Fruit fly (Drosophila melanogaster) Kc167 (cell line): ENCODE results near the gene nSMase.

ENCODE experiments used
- Myc ChIP-seq: fragments of >200 bp; optimal IDR thresholded peaks from 2 replicates; lab custom pipeline; 2017; ENCODE audit warnings: missing external identifiers
- Sin3A ChIP-seq: fragments of >200 bp; optimal IDR thresholded peaks from 2 replicates; lab custom pipeline; 2018; ENCODE audit warnings: missing external identifiers
- h ChIP-seq: fragments of >200 bp; optimal IDR thresholded peaks from 3 replicates; lab custom pipeline; 2018; ENCODE audit warnings: missing external identifiers
- insv ChIP-seq: fragments of >200 bp; optimal IDR thresholded peaks from 3 replicates; lab custom pipeline; 2018; ENCODE audit warnings: missing external identifiers
- psq ChIP-seq: fragments of >200 bp; optimal IDR thresholded peaks from 2 replicates; lab custom pipeline; 2017; ENCODE audit warnings: missing external identifiers
- ttk ChIP-seq: sonication (Bioruptor generic); optimal IDR thresholded peaks from 2 replicates; lab custom pipeline; 2017; ENCODE audit warnings: missing external identifiers

Gene nSMase

dm6 chr3L:3225769-3226457, 7.0 kb downstream of the nSMase start:
- TF ChIP-seq ttk (lab: Kevin White, UChicago) (no peak), Myc (lab: Kevin White, UChicago) (no peak), insv (no peak), h (lab: Kevin White, UChicago) (no peak), Sin3A (lab: Kevin White, UChicago) (no peak), psq (no peak)

dm6 chr3L:3226458-3226783, 7.5 kb downstream of the nSMase start:
- TF ChIP-seq psq, result no peak
- TF ChIP-seq Sin3A (lab: Kevin White, UChicago), result no peak
- no peak for TF ChIP-seq ttk (lab: Kevin White, UChicago)
- no peak for TF ChIP-seq Myc (lab: Kevin White, UChicago)

- TF ChIP-seq Sin3A (lab: Kevin White, UChicago) (no peak), Myc (lab: Kevin White, UChicago) (no peak)
Observed at dm6 chr3L:3236319-3236718, 17.4 kb downstream of the nSMase start.

- TF ChIP-seq h (lab: Kevin White, UChicago) (no peak), psq (no peak), insv (no peak), ttk (lab: Kevin White, UChicago) (no peak), Myc (lab: Kevin White, UChicago) (no peak), Sin3A (lab: Kevin White, UChicago) (no peak)
Observed at dm6 chr3L:3239033-3239752, 20.2 kb downstream of the nSMase start, which contains the start of gene CG17746. CG17746 (minus strand) TSS chr3L:3239578.

- TF ChIP-seq h (lab: Kevin White, UChicago) (no peak), ttk (lab: Kevin White, UChicago) (no peak), insv (no peak)
Observed at dm6 chr3L:3239785-3240596, 21.0 kb downstream of the nSMase start.

dm6 chr3L:3240597-3241367, 21.8 kb downstream of the nSMase start:
- TF ChIP-seq insv, result no peak
- TF ChIP-seq ttk (lab: Kevin White, UChicago), result no peak
- no peak for TF ChIP-seq Sin3A (lab: Kevin White, UChicago)
- TF ChIP-seq psq, result no peak
- TF ChIP-seq Myc (lab: Kevin White, UChicago), result no peak
- no peak for TF ChIP-seq h (lab: Kevin White, UChicago)

- TF ChIP-seq ttk (lab: Kevin White, UChicago), result no peak
- no peak for TF ChIP-seq h (lab: Kevin White, UChicago)
- no peak for TF ChIP-seq insv
- TF ChIP-seq Sin3A (lab: Kevin White, UChicago), result no peak
- TF ChIP-seq psq, result no peak
- no peak for TF ChIP-seq Myc (lab: Kevin White, UChicago)
Observed at dm6 chr3L:3241368-3241640, 22.3 kb downstream of the nSMase start.

dm6 chr3L:3242121-3243083, 23.4 kb downstream of the nSMase start:
- TF ChIP-seq Sin3A (lab: Kevin White, UChicago) (no peak), psq (no peak), ttk (lab: Kevin White, UChicago) (no peak), h (lab: Kevin White, UChicago) (no peak), Myc (lab: Kevin White, UChicago) (no peak), insv (no peak)

dm6 chr3L:3244244-3245144, 25.5 kb downstream of the nSMase start, which contains the start of gene CG12078:
CG12078 (minus strand) TSS chr3L:3244294.
- TF ChIP-seq psq, result no peak
- TF ChIP-seq Sin3A (lab: Kevin White, UChicago), result no peak
- TF ChIP-seq Myc (lab: Kevin White, UChicago), result no peak
- TF ChIP-seq insv, result no peak
- no peak for TF ChIP-seq h (lab: Kevin White, UChicago)
- no peak for TF ChIP-seq ttk (lab: Kevin White, UChicago)

- TF ChIP-seq Myc (lab: Kevin White, UChicago) (no peak), insv (no peak), Sin3A (lab: Kevin White, UChicago) (no peak), ttk (lab: Kevin White, UChicago) (no peak), psq (no peak), h (lab: Kevin White, UChicago) (no peak)
Observed at dm6 chr3L:3245189-3245588, 26.2 kb downstream of the nSMase start.
